Worm (Caenorhabditis elegans): ENCODE measurements around the gene F14H8.4.

F14H8.4 gene

ce11 chrV:15063987-15064386 is 40.3 kb downstream of the F14H8.4 start, which contains the start of gene rap-2:
Gene rap-2, minus strand, starts transcription at chrV:15064087.
- TF ChIP-seq madf-10 (tag; optimal IDR thresholded peaks at IDR 0.05) (no peak), pbrm-1 (GFP tag; IDR thresholded peaks at IDR 0.05) (no peak), F57C9.4 (tag; optimal IDR thresholded peaks at IDR 0.05) (no peak), lsy-27 (tag; optimal IDR thresholded peaks at IDR 0.05; ENCODE audit: borderline replicate concordance, insufficient read depth) (no peak), unc-130 (GFP tag; optimal IDR thresholded peaks at IDR 0.05) (no peak), sptf-2 (GFP tag; optimal IDR thresholded peaks at IDR 0.05) (no peak), ets-4 (GFP tag; optimal IDR thresholded peaks at IDR 0.05) (no peak), unc-62 (GFP tag; optimal IDR thresholded peaks at IDR 0.05) (no peak), B0261.1 (tag; optimal IDR thresholded peaks at IDR 0.05) (no peak), tbx-9 (tag; optimal IDR thresholded peaks at IDR 0.05; ENCODE audit: borderline replicate concordance) (no peak), cebp-1 (GFP tag; IDR thresholded peaks at IDR 0.05) (no peak), cebp-1 (tag; optimal IDR thresholded peaks at IDR 0.05) (no peak), attf-5 (GFP tag; optimal IDR thresholded peaks at IDR 0.05) (no peak), nhr-179 (tag; optimal IDR thresholded peaks at IDR 0.05) (no peak), lsl-1 (GFP tag; optimal IDR thresholded peaks at IDR 0.05) (no peak), attf-3 (GFP tag; conservative IDR thresholded peaks at IDR 0.05) (no peak), egl-18 (GFP tag; IDR thresholded peaks at IDR 0.05) (no peak), attf-6 (GFP tag; IDR thresholded peaks at IDR 0.05) (no peak), hsf-1 (GFP tag; IDR thresholded peaks at IDR 0.05) (no peak), snpc-1.3 (tag; optimal IDR thresholded peaks at IDR 0.05; ENCODE audit: insufficient read depth) (no peak)

DNA sequence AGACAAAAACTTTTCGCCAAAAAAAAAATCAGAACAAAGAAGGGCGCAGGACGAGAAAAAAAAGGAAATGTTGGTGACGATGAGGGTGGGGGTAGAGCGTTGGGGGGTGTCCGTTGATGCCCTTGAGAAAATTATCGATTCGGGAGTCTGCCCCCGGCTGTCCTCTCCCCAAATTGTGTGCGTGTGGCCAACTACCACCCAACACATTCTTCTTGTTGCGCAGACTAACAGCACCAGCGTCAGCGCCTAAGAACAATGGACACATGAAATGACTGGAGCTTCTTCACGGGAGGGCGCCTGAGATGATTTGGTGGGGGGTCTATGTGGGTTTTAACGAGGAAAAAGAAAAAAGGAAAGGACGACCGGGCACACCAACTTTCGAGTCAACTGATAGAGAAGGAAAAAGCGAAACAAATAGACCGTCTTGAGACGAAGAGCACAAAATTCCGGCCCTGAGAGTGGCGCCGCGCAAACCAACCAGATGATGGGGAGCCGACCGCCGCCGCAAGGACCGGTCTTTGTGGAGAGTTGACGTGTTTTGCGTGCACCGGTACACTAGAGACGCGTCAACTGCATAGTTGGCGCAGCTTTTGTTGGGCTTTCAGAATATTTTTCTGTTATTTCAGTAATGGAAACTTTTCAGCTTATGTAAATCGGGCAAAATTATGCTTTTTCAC is 41.6 kb downstream of the F14H8.4 start, which contains the start of gene C25D7.9:
C25D7.9 (plus strand) TSS at position 68 of the 677 bp plus-strand sequence.
- TF ChIP-seq egrh-3 (GFP tag; IDR thresholded peaks at IDR 0.05) = 0 out of 2 replicates have a peak, but pooled peaks have one; percentile 11
- TF ChIP-seq C17E4.6 (GFP tag; IDR thresholded peaks at IDR 0.05) = no peak
- TF ChIP-seq let-526 (GFP tag; IDR thresholded peaks at IDR 0.05) = no peak
- TF ChIP-seq F33H1.4 (GFP tag; IDR thresholded peaks at IDR 0.05) = no peak
- TF ChIP-seq mes-4 (tag; optimal IDR thresholded peaks at IDR 0.05) = no peak
- no peak for TF ChIP-seq sptf-2 (GFP tag; optimal IDR thresholded peaks at IDR 0.05)
- TF ChIP-seq him-1 (tag; optimal IDR thresholded peaks at IDR 0.05) = no peak
- peak; percentile 42; the same call in 1 of the 2 replicates for TF ChIP-seq mcd-1 (GFP tag; IDR thresholded peaks at IDR 0.05)
- no peak for TF ChIP-seq chd-7 (tag; optimal IDR thresholded peaks at IDR 0.05)
- no peak for TF ChIP-seq snpc-1.3 (tag; optimal IDR thresholded peaks at IDR 0.05; ENCODE audit: insufficient read depth)
- TF ChIP-seq unc-62 (GFP tag; optimal IDR thresholded peaks at IDR 0.05) = no peak
- TF ChIP-seq ztf-18 (tag; optimal IDR thresholded peaks at IDR 0.05) = peak; percentile 84
- no peak for TF ChIP-seq lin-26 (GFP tag; IDR thresholded peaks at IDR 0.05)
- no peak for TF ChIP-seq nhr-27 (tag; optimal IDR thresholded peaks at IDR 0.05)
- no peak for TF ChIP-seq ceh-79 (tag; optimal IDR thresholded peaks at IDR 0.05)
- no peak for TF ChIP-seq Y53G8AR.9 (GFP tag; conservative IDR thresholded peaks at IDR 0.05)
- no peak for TF ChIP-seq F55B11.4 (tag; optimal IDR thresholded peaks at IDR 0.05; ENCODE audit: borderline replicate concordance, insufficient read depth)
- no peak for TF ChIP-seq ceh-100 (GFP tag; IDR thresholded peaks at IDR 0.05)
- TF ChIP-seq unc-130 (GFP tag; optimal IDR thresholded peaks at IDR 0.05) = no peak
- no peak for TF ChIP-seq nhr-90 (tag; optimal IDR thresholded peaks at IDR 0.05)
- no peak for TF ChIP-seq akir-1 (GFP tag; optimal IDR thresholded peaks at IDR 0.05)
- TF ChIP-seq rpc-1 (optimal IDR thresholded peaks at IDR 0.05) = no peak
- TF ChIP-seq rpc-1 (tag; optimal IDR thresholded peaks at IDR 0.05) = no peak
- TF ChIP-seq repo-1 (tag; optimal IDR thresholded peaks at IDR 0.05) = no peak
- no peak for TF ChIP-seq cebp-1 (GFP tag; IDR thresholded peaks at IDR 0.05)
- peak; percentile 22 for TF ChIP-seq cebp-1 (tag; optimal IDR thresholded peaks at IDR 0.05)
- TF ChIP-seq lir-1 (GFP tag; conservative IDR thresholded peaks at IDR 0.05) = no peak
- peak; percentile 62 for TF ChIP-seq dox-1 (GFP tag; IDR thresholded peaks at IDR 0.05)
- peak; percentile 89 for TF ChIP-seq zfh-2 (GFP tag; conservative IDR thresholded peaks at IDR 0.05)
